Worm (Caenorhabditis elegans) whole organism, L4/young adult: ENCODE results near the gene lsm-1.
A peak's percentile ranks its signal among the peaks of the same experiment; 100 is the strongest.

Source experiments
- W03F9.2 ChIP-seq: fragments of 150-350 bp; optimal IDR thresholded peaks from 2 replicates; lab custom pipeline; 2014; ENCODE audit warnings: missing biosample characterization, missing genetic modification characterization
- dao-5 ChIP-seq: sonication (generic microtip); optimal IDR thresholded peaks from 2 replicates; lab custom pipeline; 2016; ENCODE audit warnings: missing genotype, missing genetic modification characterization, moderate library complexity, missing compliant biosample characterization
- him-1 ChIP-seq: sonication (generic microtip); optimal IDR thresholded peaks from 2 replicates; lab custom pipeline; 2016; ENCODE audit warnings: missing genotype, missing genetic modification reagents, missing genetic modification characterization, missing compliant biosample characterization

lsm-1 gene

ce11 chrII:11135773-11136172, 9.0 kb downstream of the lsm-1 start:
- TF ChIP-seq W03F9.2 (no peak), him-1 (tag; lab: Kevin White, UChicago) (no peak), dao-5 (tag; lab: Kevin White, UChicago) (no peak)

DNA sequence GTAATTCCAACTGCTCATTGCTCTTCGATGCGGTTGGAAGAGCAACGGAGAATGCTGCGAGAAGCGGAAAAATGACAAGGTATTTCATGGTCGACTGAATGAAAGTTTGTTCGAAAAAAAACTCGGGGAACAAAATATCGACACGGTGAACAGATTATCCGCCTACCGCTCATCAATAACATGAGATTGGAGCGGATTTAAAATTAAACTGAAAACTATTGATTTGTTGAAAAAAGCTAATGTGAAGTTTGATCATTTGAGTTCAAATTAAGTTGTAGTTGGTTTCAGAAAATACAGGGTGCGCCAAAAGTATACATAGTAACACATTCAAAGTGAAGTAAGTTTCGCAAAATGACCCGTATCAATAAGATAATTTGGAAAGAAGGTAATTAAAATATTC, 13.4 kb downstream of the lsm-1 start, which contains the start of gene F40F8.4:
Gene F40F8.4, minus strand, starts transcription at position 101 of the 400 bp plus-strand sequence.
- no peak for TF ChIP-seq dao-5 (tag; lab: Kevin White, UChicago)
- TF ChIP-seq W03F9.2 = no peak
- no peak for TF ChIP-seq him-1 (tag; lab: Kevin White, UChicago)

DNA sequence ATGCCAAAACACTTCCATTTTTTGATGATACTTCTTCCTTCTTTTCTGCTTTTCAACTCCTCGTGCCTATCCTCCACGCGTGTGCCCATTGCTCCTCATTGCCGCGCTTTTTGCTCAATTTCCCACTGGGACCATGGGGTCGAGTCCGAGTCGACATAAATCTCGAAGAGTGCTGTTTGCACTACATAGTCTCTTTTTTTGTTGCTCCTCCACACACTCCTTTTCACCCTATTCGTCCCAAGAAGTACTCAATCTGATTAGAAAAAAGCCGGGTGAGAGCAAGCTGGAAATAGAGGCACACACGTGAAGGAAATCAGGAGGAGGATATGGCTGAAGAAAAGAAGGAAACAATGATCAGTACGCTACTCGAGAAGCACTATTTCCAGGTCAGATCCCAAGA, 15.8 kb downstream of the lsm-1 start, which contains the start of gene arrd-6:
Gene arrd-6, plus strand, starts transcription at position 169 of the 400 bp plus-strand sequence.
- no peak for TF ChIP-seq W03F9.2
- no peak for TF ChIP-seq dao-5 (tag; lab: Kevin White, UChicago)
- no peak for TF ChIP-seq him-1 (tag; lab: Kevin White, UChicago)

DNA sequence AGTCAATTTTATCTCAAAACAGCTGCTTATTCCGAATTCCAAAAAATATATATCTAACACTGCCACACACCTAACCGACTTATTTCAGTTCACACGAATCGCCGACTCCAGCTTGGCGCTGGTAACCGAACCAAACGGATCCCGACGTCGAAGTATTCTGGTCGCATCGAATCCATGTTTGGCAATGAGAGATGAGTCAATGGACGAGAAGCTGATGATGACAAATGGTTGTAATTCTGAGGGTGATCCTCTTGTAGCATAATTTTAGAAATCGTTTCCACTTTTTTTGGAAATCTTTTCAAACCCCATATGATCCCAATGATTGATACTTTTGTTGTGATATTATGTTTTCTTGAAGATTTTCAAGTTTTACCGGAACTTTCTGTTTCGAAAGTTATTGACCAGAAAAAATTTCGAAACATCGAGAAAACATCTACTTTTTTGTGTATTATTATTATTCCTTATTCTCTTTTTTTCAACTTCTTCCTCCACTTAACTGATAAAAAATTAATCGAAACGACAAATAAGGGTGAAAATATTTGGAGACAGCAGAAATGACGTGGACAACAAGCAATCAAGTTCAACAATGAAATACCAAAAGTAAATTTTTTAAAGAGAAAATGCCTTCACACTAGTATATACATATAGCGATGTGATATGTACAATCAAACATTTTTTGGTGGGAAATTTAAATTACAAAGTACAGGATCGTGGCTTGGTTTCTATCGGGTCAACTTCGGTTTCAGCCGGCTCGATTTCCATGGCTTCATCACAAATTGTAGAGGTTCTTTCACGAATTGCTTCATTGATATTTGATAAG, 23.3 kb downstream of the lsm-1 start:
- TF ChIP-seq W03F9.2 (no peak), him-1 (tag; lab: Kevin White, UChicago) (no peak), dao-5 (tag; lab: Kevin White, UChicago) (no peak)

ce11 chrII:11150976-11151375, 24.2 kb downstream of the lsm-1 start:
- no peak for TF ChIP-seq him-1 (tag; lab: Kevin White, UChicago)
- no peak for TF ChIP-seq dao-5 (tag; lab: Kevin White, UChicago)
- no peak for TF ChIP-seq W03F9.2

DNA sequence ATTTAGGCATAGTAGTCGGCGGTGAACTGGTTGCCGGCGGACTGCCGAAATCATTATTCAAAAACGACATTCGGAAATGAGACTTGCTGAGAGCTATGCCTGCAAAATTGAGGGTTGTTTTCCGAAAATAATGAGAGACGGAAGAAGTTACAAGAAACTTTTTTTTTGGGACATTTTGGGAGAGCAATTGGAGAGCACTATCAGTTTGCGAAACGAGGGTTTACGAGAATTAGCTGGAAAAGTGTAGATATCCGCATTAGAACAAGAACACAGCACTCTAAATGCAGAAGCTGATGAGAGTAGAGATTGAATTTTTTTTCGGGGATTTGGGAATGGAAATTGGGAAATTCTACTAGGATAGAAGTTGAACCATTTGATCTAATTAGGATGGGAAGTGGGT, 25.7 kb downstream of the lsm-1 start, which contains the start of gene pqm-1:
Gene pqm-1, minus strand, starts transcription at position 101 of the 400 bp plus-strand sequence.
- no peak for TF ChIP-seq W03F9.2
- TF ChIP-seq him-1 (tag; lab: Kevin White, UChicago) = no peak
- TF ChIP-seq dao-5 (tag; lab: Kevin White, UChicago) = no peak

DNA sequence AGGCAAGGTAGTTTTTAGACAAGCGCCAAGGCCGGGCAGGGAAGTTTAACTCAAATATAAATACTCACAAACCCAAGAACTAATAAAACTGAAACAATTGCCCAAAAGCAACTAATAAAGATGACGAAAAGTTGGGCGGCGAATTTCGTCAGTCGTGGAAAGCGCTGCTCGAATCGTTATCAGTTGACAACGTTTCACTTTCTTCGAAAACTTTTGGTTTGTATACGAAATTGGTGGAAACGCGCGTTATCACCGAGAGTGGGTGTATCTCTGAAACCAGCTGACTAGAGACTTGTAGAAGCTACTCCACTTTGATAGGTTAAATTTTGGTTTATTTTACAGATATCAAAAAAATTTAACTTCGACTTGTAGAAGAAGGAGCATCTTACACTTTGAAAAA, 26.3 kb downstream of the lsm-1 start:
- no peak for TF ChIP-seq him-1 (tag; lab: Kevin White, UChicago)
- no peak for TF ChIP-seq W03F9.2
- no peak for TF ChIP-seq dao-5 (tag; lab: Kevin White, UChicago)

DNA sequence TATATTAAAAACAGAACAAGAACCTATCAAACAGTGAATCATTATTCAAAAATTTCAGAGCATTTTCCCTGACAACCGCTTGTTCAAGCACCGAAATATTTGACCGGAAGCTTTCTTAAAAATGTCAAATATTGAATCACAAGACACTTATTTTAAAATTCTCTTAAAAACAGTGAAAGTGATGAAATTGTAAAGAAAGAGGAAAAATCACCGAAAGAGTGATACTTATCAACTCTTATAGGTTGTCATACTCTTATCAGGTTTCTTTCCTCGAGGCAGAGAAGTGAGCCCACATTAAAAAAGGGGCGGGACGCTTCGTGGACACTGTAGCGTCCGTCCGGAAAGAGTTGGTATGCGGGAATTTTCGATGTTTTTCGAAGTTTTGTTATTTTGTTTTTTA, 27.1 kb downstream of the lsm-1 start:
- TF ChIP-seq W03F9.2 = no peak
- TF ChIP-seq dao-5 (tag; lab: Kevin White, UChicago) = no peak
- no peak for TF ChIP-seq him-1 (tag; lab: Kevin White, UChicago)

ce11 chrII:11154957-11155356, 28.2 kb downstream of the lsm-1 start:
- no peak for TF ChIP-seq dao-5 (tag; lab: Kevin White, UChicago)
- no peak for TF ChIP-seq W03F9.2
- TF ChIP-seq him-1 (tag; lab: Kevin White, UChicago) = no peak

- no peak for TF ChIP-seq W03F9.2
- no peak for TF ChIP-seq dao-5 (tag; lab: Kevin White, UChicago)
Measured at ce11 chrII:11155400-11155799, 28.6 kb downstream of the lsm-1 start.

DNA sequence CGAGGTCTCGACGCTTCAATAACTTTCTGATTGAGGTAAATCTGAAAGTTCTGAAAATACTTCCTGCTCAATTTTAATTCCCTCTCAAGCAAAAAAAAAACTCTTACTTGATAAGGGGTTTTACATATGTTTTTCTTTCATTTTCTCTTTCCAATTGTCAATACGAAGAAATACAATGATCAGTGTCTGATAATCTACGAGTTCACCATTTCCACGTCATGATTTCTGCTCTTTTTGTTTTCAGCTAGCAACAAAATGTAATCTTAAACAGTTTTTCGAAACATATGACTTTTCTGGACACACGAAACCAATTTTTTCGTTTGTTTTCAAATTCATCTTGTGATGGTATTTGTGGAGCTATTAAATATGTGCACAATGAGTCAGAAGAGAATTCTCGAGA, 29.4 kb downstream of the lsm-1 start:
- no peak for TF ChIP-seq W03F9.2
- TF ChIP-seq dao-5 (tag; lab: Kevin White, UChicago) = no peak
- TF ChIP-seq him-1 (tag; lab: Kevin White, UChicago) = no peak

DNA sequence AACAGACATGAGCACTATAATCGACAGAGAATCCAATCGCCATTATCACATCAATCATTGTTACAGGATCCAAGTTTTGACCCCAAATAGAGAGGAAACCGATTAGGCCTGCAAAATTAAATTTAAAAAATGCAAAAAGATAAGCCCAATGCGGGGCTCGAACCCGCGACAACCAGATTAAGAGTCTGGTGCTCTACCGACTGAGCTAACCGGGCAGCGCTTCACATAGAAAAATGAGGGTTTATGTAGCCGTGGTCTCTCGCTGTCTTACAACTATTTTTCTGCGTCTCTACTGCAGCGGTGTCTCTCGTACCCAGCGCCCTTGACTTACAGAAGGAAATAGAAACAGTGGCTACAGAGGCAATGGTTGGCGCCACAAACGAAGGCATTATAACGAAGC, 30.9 kb downstream of the lsm-1 start:
- TF ChIP-seq dao-5 (tag; lab: Kevin White, UChicago) (peak; percentile 35), W03F9.2 (no peak), him-1 (tag; lab: Kevin White, UChicago) (peak; percentile 31)

DNA sequence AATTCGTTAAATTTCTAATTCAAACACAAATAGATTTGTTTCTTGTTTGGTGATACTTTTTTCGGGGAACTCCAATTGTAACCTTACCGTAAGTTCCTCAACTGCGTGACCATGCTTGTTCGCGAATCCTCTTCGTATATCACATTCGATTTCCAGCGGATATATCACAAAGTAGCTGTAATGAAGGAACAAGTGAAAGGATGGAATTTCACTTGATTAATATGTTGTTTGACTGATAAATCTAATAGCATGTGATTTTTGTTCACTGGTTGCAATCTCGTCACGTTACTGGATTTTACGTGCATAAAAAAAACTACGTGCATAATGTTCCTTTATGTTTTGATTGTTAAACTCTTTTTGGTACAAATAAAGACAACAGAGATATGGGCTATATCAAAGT, 34.9 kb downstream of the lsm-1 start:
- TF ChIP-seq dao-5 (tag; lab: Kevin White, UChicago) (no peak), him-1 (tag; lab: Kevin White, UChicago) (no peak), W03F9.2 (no peak)

- TF ChIP-seq him-1 (tag; lab: Kevin White, UChicago) (no peak), W03F9.2 (no peak), dao-5 (tag; lab: Kevin White, UChicago) (no peak)
Measured at ce11 chrII:11162390-11162789, 35.6 kb downstream of the lsm-1 start, which contains the start of gene ptr-13. Gene ptr-13 (minus strand): TSS chrII:11162481.

DNA sequence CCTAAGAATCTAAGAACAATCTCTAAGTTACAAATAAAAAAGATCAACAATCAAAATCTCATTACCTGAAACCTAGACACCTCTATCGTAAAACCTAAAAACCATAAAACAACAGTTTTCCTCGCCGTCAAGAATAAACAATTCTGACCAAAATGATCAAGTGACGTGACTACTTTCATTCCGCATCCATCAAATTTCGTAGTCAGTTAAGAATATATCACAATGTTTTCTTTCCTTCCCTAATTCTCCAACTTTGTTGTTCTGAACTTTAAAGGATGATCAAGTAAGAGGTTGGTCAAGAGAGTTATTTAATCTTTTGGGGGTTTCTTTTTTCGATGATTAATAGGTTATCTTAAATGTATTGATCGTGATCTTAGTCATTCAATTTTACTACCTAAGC, 36.5 kb downstream of the lsm-1 start:
- no peak for TF ChIP-seq him-1 (tag; lab: Kevin White, UChicago)
- TF ChIP-seq dao-5 (tag; lab: Kevin White, UChicago) = no peak
- TF ChIP-seq W03F9.2 = no peak
